Fruit fly (Drosophila melanogaster): ENCODE data around the gene CG13998.
A peak's percentile ranks its signal among the peaks of the same experiment; 100 is the strongest.

Gene CG13998

DNA sequence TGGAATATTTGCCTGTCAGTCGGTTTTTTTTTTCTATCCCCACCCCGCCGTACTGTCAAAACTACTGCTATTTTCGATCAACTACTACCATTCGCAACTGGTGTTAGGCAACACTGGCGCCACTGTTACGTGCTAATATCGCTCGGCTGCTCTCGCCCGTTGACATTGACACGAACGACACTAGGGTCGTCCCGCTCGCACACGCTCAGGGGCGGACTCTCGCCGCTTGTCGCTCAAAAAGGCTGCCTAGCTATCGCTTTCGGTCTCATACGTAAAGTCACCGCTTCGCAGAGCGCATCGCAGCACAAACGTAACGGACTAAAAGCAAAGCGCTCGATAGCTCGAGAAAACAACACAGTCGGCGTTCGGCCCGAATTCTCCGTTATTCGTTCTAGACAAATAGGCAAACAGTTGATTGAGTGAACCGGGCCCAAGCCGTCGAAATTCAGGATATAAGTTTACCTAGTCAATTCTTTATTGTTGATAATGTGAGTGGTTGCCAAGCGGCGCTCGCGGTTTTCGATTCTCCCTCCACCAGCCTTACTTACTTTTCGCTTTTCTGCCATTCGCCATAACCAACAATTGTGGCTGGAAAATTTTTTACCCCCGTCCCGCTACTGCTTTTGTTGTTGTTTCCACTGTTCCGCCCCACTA, 25.8 kb upstream of the CG13998 start (continued):
- no peak for TF ChIP-seq tio (GFP tag; optimal IDR thresholded peaks at IDR 0.05)
- TF ChIP-seq CG7928 (GFP tag; optimal IDR thresholded peaks at IDR 0.05), result peak; percentile 20
- peak; percentile 42 for TF ChIP-seq grau (tag; optimal IDR thresholded peaks at IDR 0.05)
- TF ChIP-seq CG34224 (GFP tag; IDR thresholded peaks at IDR 0.05; ENCODE audit: partially characterized antibody), result no peak
- TF ChIP-seq CG4820 (GFP tag; optimal IDR thresholded peaks at IDR 0.05), result no peak
- TF ChIP-seq lbe (GFP tag; optimal IDR thresholded peaks at IDR 0.05), result peak; percentile 38
- TF ChIP-seq jigr1 (GFP tag; IDR thresholded peaks at IDR 0.05), result no peak
- TF ChIP-seq CG14710 (tag; optimal IDR thresholded peaks at IDR 0.05), result peak; percentile 43
- TF ChIP-seq so (GFP tag; IDR thresholded peaks at IDR 0.05), result no peak
- TF ChIP-seq sima (GFP tag; optimal IDR thresholded peaks at IDR 0.05), result no peak
- peak; percentile 78 for TF ChIP-seq CG15601 (tag; optimal IDR thresholded peaks at IDR 0.05)
- TF ChIP-seq chn (GFP tag; optimal IDR thresholded peaks at IDR 0.05), result peak; percentile 38
- TF ChIP-seq Lim3 (GFP tag; IDR thresholded peaks at IDR 0.05), result no peak
- no peak for TF ChIP-seq pita (GFP tag; optimal IDR thresholded peaks at IDR 0.05)
- TF ChIP-seq ken (GFP tag; IDR thresholded peaks at IDR 0.05), result no peak
- TF ChIP-seq CG31388 (GFP tag; optimal IDR thresholded peaks at IDR 0.05), result no peak
- TF ChIP-seq CG7987 (GFP tag; optimal IDR thresholded peaks at IDR 0.05), result peak; percentile 54
- no peak for TF ChIP-seq CG10366 (GFP tag; IDR thresholded peaks at IDR 0.05)
- no peak for TF ChIP-seq stc (GFP tag; IDR thresholded peaks at IDR 0.05)
- peak; percentile 94 for TF ChIP-seq CG10543 (GFP tag; optimal IDR thresholded peaks at IDR 0.05)
- peak; percentile 15 for TF ChIP-seq twi (tag; optimal IDR thresholded peaks at IDR 0.05)
- TF ChIP-seq exex (tag; optimal IDR thresholded peaks at IDR 0.05), result peak; percentile 4
- peak; percentile 44 for TF ChIP-seq HLHmδ (GFP tag; optimal IDR thresholded peaks at IDR 0.05)
- TF ChIP-seq pb (GFP tag; optimal IDR thresholded peaks at IDR 0.05), result peak; percentile 61
- peak; percentile 59 for TF ChIP-seq caup (GFP tag; optimal IDR thresholded peaks at IDR 0.05; ENCODE audit: severe bottlenecking)
- TF ChIP-seq ci (GFP tag; IDR thresholded peaks at IDR 0.05), result no peak
- no peak for TF ChIP-seq CG10654 (GFP tag; optimal IDR thresholded peaks at IDR 0.05)
- TF ChIP-seq HLH54F (GFP tag; optimal IDR thresholded peaks at IDR 0.05), result peak; percentile 10
- peak; percentile 51 for TF ChIP-seq CG18599 (GFP tag; optimal IDR thresholded peaks at IDR 0.05)
- peak; percentile 26 for TF ChIP-seq Xbp1 (GFP tag; optimal IDR thresholded peaks at IDR 0.05)
- TF ChIP-seq CG10979 (tag; optimal IDR thresholded peaks at IDR 0.05), result peak; percentile 33
- TF ChIP-seq CG1602 (GFP tag; optimal IDR thresholded peaks at IDR 0.05), result peak; percentile 2
- TF ChIP-seq CG4707 (GFP tag; optimal IDR thresholded peaks at IDR 0.05), result peak; percentile 5
- TF ChIP-seq zf30C (GFP tag; optimal IDR thresholded peaks at IDR 0.05), result peak; percentile 9
- no peak for TF ChIP-seq Mad (GFP tag; optimal IDR thresholded peaks at IDR 0.05)
- TF ChIP-seq CG18476 (GFP tag; optimal IDR thresholded peaks at IDR 0.05), result no peak
- peak; percentile 24 for TF ChIP-seq wek (GFP tag; optimal IDR thresholded peaks at IDR 0.05)
- peak; percentile 49 for TF ChIP-seq eyg (GFP tag; optimal IDR thresholded peaks at IDR 0.05)
- TF ChIP-seq Opbp (GFP tag; IDR thresholded peaks at IDR 0.05; ENCODE audit: partially characterized antibody), result no peak
- TF ChIP-seq tll (GFP tag; optimal IDR thresholded peaks at IDR 0.05), result peak in 1 of 2 experiments; percentile 16
- TF ChIP-seq Doc3 (GFP tag; IDR thresholded peaks at IDR 0.05; ENCODE audit: partially characterized antibody), result no peak
- TF ChIP-seq CG8765 (GFP tag; IDR thresholded peaks at IDR 0.05), result no peak
- peak; percentile 47 for TF ChIP-seq Fer1 (GFP tag; optimal IDR thresholded peaks at IDR 0.05)
- TF ChIP-seq Gug (GFP tag; IDR thresholded peaks at IDR 0.05), result no peak; the same call in 3 of the 4 replicates
- peak; percentile 44 for TF ChIP-seq ems (GFP tag; optimal IDR thresholded peaks at IDR 0.05)
- peak; percentile 26 for TF ChIP-seq Dad (GFP tag; optimal IDR thresholded peaks at IDR 0.05)
- TF ChIP-seq CG11695 (GFP tag; IDR thresholded peaks at IDR 0.05), result no peak
- TF ChIP-seq CG18262 (tag; optimal IDR thresholded peaks at IDR 0.05), result peak; percentile 11
- no peak for TF ChIP-seq HHEX (GFP tag; optimal IDR thresholded peaks at IDR 0.05)

Data from whole organism, embryonic.